Fruit fly (Drosophila melanogaster) whole organism, adult: ENCODE data around the gene CG1103.

ENCODE experiments used
- CG11617 ChIP-seq: fragments of 200-800 bp; sonication (Bioruptor generic); optimal IDR thresholded peaks from 2 replicates; lab custom pipeline; 2017; ENCODE audit warnings: mild to moderate bottlenecking, missing biosample characterization, missing genetic modification reagents, missing genetic modification characterization
- CG12768 ChIP-seq: fragments of 200-800 bp; sonication (Bioruptor generic); optimal IDR thresholded peaks from 2 replicates; lab custom pipeline; 2017; ENCODE audit warnings: missing biosample characterization, missing genetic modification characterization, mild to moderate bottlenecking, moderate library complexity, missing genetic modification reagents
- CG14711 ChIP-seq: fragments of 200-800 bp; sonication (Bioruptor generic); optimal IDR thresholded peaks from 2 replicates; lab custom pipeline; 2018; ENCODE audit warnings: missing biosample characterization, mild to moderate bottlenecking, missing genetic modification characterization, moderate library complexity
- CG1620 ChIP-seq: fragments of 200-800 bp; sonication (Bioruptor generic); optimal IDR thresholded peaks from 2 replicates; lab custom pipeline; 2016; ENCODE audit warnings: missing biosample characterization, missing genetic modification characterization
- CG33017 ChIP-seq: fragments of 200-800 bp; sonication (Bioruptor generic); optimal IDR thresholded peaks from 2 replicates; lab custom pipeline; 2018; ENCODE audit warnings: missing biosample characterization, mild to moderate bottlenecking, missing genetic modification characterization, moderate library complexity
- CG5204 ChIP-seq: fragments of 200-800 bp; sonication (Bioruptor generic); optimal IDR thresholded peaks from 2 replicates; lab custom pipeline; 2016; ENCODE audit warnings: missing biosample characterization, missing genetic modification characterization
- CG7045 ChIP-seq: fragments of 200-800 bp; sonication (Bioruptor generic); optimal IDR thresholded peaks from 2 replicates; lab custom pipeline; 2017; ENCODE audit warnings: missing biosample characterization, mild to moderate bottlenecking, missing genetic modification characterization
- CG7101 ChIP-seq: fragments of 200-800 bp; sonication (Bioruptor generic); optimal IDR thresholded peaks from 2 replicates; lab custom pipeline; 2018; ENCODE audit warnings: missing biosample characterization, mild to moderate bottlenecking, missing genetic modification characterization, moderate library complexity
- Clk ChIP-seq: fragments of 200-800 bp; sonication (Bioruptor generic); optimal IDR thresholded peaks from 2 replicates; lab custom pipeline; 2017; ENCODE audit warnings: missing biosample characterization, missing genetic modification characterization
- Crg-1 ChIP-seq: fragments of 200-800 bp; sonication (Bioruptor generic); optimal IDR thresholded peaks from 2 replicates; lab custom pipeline; 2016; ENCODE audit warnings: missing biosample characterization, missing genetic modification characterization
- Hr96 ChIP-seq: fragments of 200-800 bp; sonication (Bioruptor generic); optimal IDR thresholded peaks from 2 replicates; lab custom pipeline; 2016; ENCODE audit warnings: missing biosample characterization, missing genetic modification characterization
- Mnt ChIP-seq: fragments of 200-800 bp; sonication (Bioruptor generic); optimal IDR thresholded peaks from 2 replicates; lab custom pipeline; 2016; ENCODE audit warnings: missing biosample characterization, mild to moderate bottlenecking, missing genetic modification characterization
- bab1 ChIP-seq: fragments of 200-800 bp; sonication (Bioruptor generic); optimal IDR thresholded peaks from 3 replicates; lab custom pipeline; 2019; ENCODE audit warnings: missing biosample characterization, mild to moderate bottlenecking, missing genetic modification characterization, moderate library complexity
- cic ChIP-seq: fragments of 200-800 bp; sonication (Bioruptor generic); optimal IDR thresholded peaks from 2 replicates; lab custom pipeline; 2017; ENCODE audit warnings: missing biosample characterization, mild to moderate bottlenecking, missing genetic modification characterization, moderate library complexity
- cnc ChIP-seq, 2 experiments: fragments of >200 bp; optimal IDR thresholded peaks; 2 replicates each; lab custom pipeline; 2017
- kay ChIP-seq: fragments of 200-800 bp; sonication (Bioruptor generic); peaks from one replicate; lab custom pipeline; 2016; ENCODE audit warnings: missing biosample characterization, missing genetic modification characterization, borderline replicate concordance
- ovo ChIP-seq: fragments of 200-800 bp; sonication (Bioruptor generic); optimal IDR thresholded peaks from 2 replicates; lab custom pipeline; 2016; ENCODE audit warnings: missing biosample characterization, missing genetic modification characterization
- pad ChIP-seq: fragments of 200-800 bp; sonication (Bioruptor generic); optimal IDR thresholded peaks from 3 replicates; lab custom pipeline; 2017; ENCODE audit warnings: missing biosample characterization, missing genetic modification characterization, mild to moderate bottlenecking, moderate library complexity, missing genetic modification reagents
- tj ChIP-seq: fragments of 200-800 bp; sonication (Bioruptor generic); optimal IDR thresholded peaks from 3 replicates; lab custom pipeline; 2017; ENCODE audit warnings: missing biosample characterization, mild to moderate bottlenecking, missing genetic modification characterization, moderate library complexity
- toe ChIP-seq: fragments of 200-800 bp; sonication (Bioruptor generic); optimal IDR thresholded peaks from 2 replicates; lab custom pipeline; 2016; ENCODE audit warnings: missing biosample characterization, missing genetic modification characterization

The CG1103 gene

dm6 chr3R:4334798-4335197 is 2.8 kb upstream of the CG1103 start, which contains the start of gene CG14645:
TSS of gene CG14645 (plus strand) at chr3R:4335098.
- no peak for TF ChIP-seq CG5204
- TF ChIP-seq ovo (GFP tag; lab: Kevin White, UChicago) = no peak
- no peak for TF ChIP-seq toe (GFP tag; lab: Kevin White, UChicago)
- TF ChIP-seq CG12768 = no peak
- no peak for TF ChIP-seq CG14711 (tag; lab: Kevin White, UChicago)
- TF ChIP-seq CG1620 (GFP tag; lab: Kevin White, UChicago) = no peak
- TF ChIP-seq pad (GFP tag; lab: Kevin White, UChicago) = no peak
- no peak for TF ChIP-seq tj (GFP tag; lab: Kevin White, UChicago)
- no peak for TF ChIP-seq Mnt
- no peak for TF ChIP-seq CG7045 (GFP tag; lab: Kevin White, UChicago)
- TF ChIP-seq CG7101 (tag; lab: Kevin White, UChicago) = no peak
- TF ChIP-seq bab1 (GFP tag; lab: Kevin White, UChicago) = no peak
- TF ChIP-seq cic (GFP tag; lab: Kevin White, UChicago) = no peak
- TF ChIP-seq CG11617 = no peak
- TF ChIP-seq Clk = no peak
- TF ChIP-seq cnc (optimal IDR thresholded peaks at IDR 0.05; lab: Kevin White, UChicago) = no peak
- no peak for TF ChIP-seq Hr96 (GFP tag; lab: Kevin White, UChicago)
- TF ChIP-seq Crg-1 (GFP tag; lab: Kevin White, UChicago) = no peak
- no peak for TF ChIP-seq kay (GFP tag; lab: Kevin White, UChicago)

dm6 chr3R:4340174-4340573 is 2.6 kb downstream of the CG1103 start:
- TF ChIP-seq CG1620 (GFP tag; lab: Kevin White, UChicago) (no peak), Mnt (no peak), CG7101 (tag; lab: Kevin White, UChicago) (no peak), CG7045 (GFP tag; lab: Kevin White, UChicago) (no peak), Clk (no peak), cic (GFP tag; lab: Kevin White, UChicago) (no peak), kay (GFP tag; lab: Kevin White, UChicago) (no peak), Hr96 (GFP tag; lab: Kevin White, UChicago) (no peak), tj (GFP tag; lab: Kevin White, UChicago) (no peak), CG11617 (no peak), bab1 (GFP tag; lab: Kevin White, UChicago) (no peak), ovo (GFP tag; lab: Kevin White, UChicago) (no peak), Crg-1 (GFP tag; lab: Kevin White, UChicago) (no peak), CG14711 (tag; lab: Kevin White, UChicago) (no peak), CG5204 (no peak), cnc (optimal IDR thresholded peaks at IDR 0.05; lab: Kevin White, UChicago) (no peak), CG12768 (no peak), toe (GFP tag; lab: Kevin White, UChicago) (no peak), pad (GFP tag; lab: Kevin White, UChicago) (no peak)

dm6 chr3R:4341177-4341576 is 3.6 kb downstream of the CG1103 start:
- TF ChIP-seq CG12768 (no peak), bab1 (GFP tag; lab: Kevin White, UChicago) (no peak)

dm6 chr3R:4346636-4347035 is 9.1 kb downstream of the CG1103 start, which contains the start of gene hkb:
TSS of gene hkb (minus strand) at chr3R:4346646.
- TF ChIP-seq ovo (GFP tag; lab: Kevin White, UChicago) = no peak
- no peak for TF ChIP-seq CG33017 (tag; lab: Kevin White, UChicago)
- no peak for TF ChIP-seq kay (GFP tag; lab: Kevin White, UChicago)
- no peak for TF ChIP-seq Clk
- TF ChIP-seq CG7101 (tag; lab: Kevin White, UChicago) = no peak
- TF ChIP-seq Mnt = no peak
- TF ChIP-seq toe (GFP tag; lab: Kevin White, UChicago) = no peak
- TF ChIP-seq CG12768 = no peak
- no peak for TF ChIP-seq pad (GFP tag; lab: Kevin White, UChicago)

dm6 chr3R:4348197-4348814 is 10.8 kb downstream of the CG1103 start:
- TF ChIP-seq CG5204 (no peak), CG11617 (no peak), cnc (optimal IDR thresholded peaks at IDR 0.05; lab: Kevin White, UChicago) (no peak), Clk (no peak), toe (GFP tag; lab: Kevin White, UChicago) (no peak), CG7045 (GFP tag; lab: Kevin White, UChicago) (no peak), CG7101 (tag; lab: Kevin White, UChicago) (no peak), CG14711 (tag; lab: Kevin White, UChicago) (no peak), pad (GFP tag; lab: Kevin White, UChicago) (no peak), CG33017 (tag; lab: Kevin White, UChicago) (no peak), ovo (GFP tag; lab: Kevin White, UChicago) (no peak), Crg-1 (GFP tag; lab: Kevin White, UChicago) (no peak), CG1620 (GFP tag; lab: Kevin White, UChicago) (no peak), tj (GFP tag; lab: Kevin White, UChicago) (no peak), cic (GFP tag; lab: Kevin White, UChicago) (no peak), Mnt (no peak), Hr96 (GFP tag; lab: Kevin White, UChicago) (no peak), kay (GFP tag; lab: Kevin White, UChicago) (no peak), CG12768 (no peak), bab1 (GFP tag; lab: Kevin White, UChicago) (no peak)

dm6 chr3R:4350199-4350598 is 12.6 kb downstream of the CG1103 start:
- no peak for TF ChIP-seq ovo (GFP tag; lab: Kevin White, UChicago)
- TF ChIP-seq pad (GFP tag; lab: Kevin White, UChicago) = no peak
- no peak for TF ChIP-seq cnc (optimal IDR thresholded peaks at IDR 0.05; lab: Kevin White, UChicago)
- TF ChIP-seq Crg-1 (GFP tag; lab: Kevin White, UChicago) = no peak
- no peak for TF ChIP-seq CG7101 (tag; lab: Kevin White, UChicago)
- no peak for TF ChIP-seq bab1 (GFP tag; lab: Kevin White, UChicago)
- no peak for TF ChIP-seq CG11617
- TF ChIP-seq Clk = no peak
- no peak for TF ChIP-seq CG1620 (GFP tag; lab: Kevin White, UChicago)
- no peak for TF ChIP-seq cic (GFP tag; lab: Kevin White, UChicago)
- no peak for TF ChIP-seq kay (GFP tag; lab: Kevin White, UChicago)
- no peak for TF ChIP-seq CG14711 (tag; lab: Kevin White, UChicago)
- no peak for TF ChIP-seq Hr96 (GFP tag; lab: Kevin White, UChicago)
- no peak for TF ChIP-seq CG12768
- no peak for TF ChIP-seq CG5204
- no peak for TF ChIP-seq tj (GFP tag; lab: Kevin White, UChicago)
- TF ChIP-seq Mnt = no peak
- no peak for TF ChIP-seq CG33017 (tag; lab: Kevin White, UChicago)
